Worm (Caenorhabditis elegans): ENCODE results near the gene F46E10.2.

DNA sequence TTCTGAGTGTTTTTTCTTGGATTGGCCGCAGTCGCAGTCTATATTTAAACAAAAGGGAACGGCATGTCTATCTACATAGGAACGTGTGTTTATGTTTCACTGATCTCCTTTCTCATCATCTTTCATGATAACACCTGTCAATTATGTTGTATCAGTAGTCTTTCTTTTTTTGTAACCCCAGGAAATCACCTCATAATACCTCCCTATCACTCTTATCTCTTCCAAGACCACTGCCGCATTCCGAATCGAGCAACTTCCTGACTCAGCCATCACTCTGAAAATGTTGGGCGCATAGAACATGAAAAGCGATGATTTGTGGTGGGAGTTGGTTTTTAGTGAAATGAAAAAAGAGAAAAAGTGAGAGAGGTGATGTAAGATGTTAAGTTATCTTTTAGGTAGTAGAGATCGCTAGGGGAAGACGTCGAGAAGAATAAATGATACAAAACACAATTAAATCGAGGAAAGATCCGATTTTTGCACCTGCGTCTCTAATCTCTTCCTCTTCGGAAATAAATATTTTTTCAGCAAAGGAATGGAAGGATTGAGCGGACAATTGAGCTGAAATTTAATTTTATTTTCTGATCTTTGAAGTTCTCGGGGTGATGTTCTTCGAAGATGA is 2.8 kb downstream of the F46E10.2 start:
- no peak for TF ChIP-seq him-1 (tag; optimal IDR thresholded peaks at IDR 0.05)
- TF ChIP-seq W03F9.2 (tag; optimal IDR thresholded peaks at IDR 0.05), result no peak
- no peak for TF ChIP-seq dao-5 (tag; optimal IDR thresholded peaks at IDR 0.05)
